Worm (Caenorhabditis elegans): Measurements from ENCODE around the gene csq-1.
A peak's percentile ranks its signal among the peaks of the same experiment; 100 is the strongest.

Gene csq-1

ce11 chrX:14652058-14652457 is 32.6 kb upstream of the csq-1 start:
- TF ChIP-seq elt-2 (tag; optimal IDR thresholded peaks at IDR 0.05) (no peak), nhr-232 (tag; optimal IDR thresholded peaks at IDR 0.05) (no peak), pros-1 (tag; optimal IDR thresholded peaks at IDR 0.05) (no peak), tbx-7 (tag; optimal IDR thresholded peaks at IDR 0.05) (no peak), unc-86 (tag; optimal IDR thresholded peaks at IDR 0.05) (no peak), ceh-34 (tag; optimal IDR thresholded peaks at IDR 0.05) (no peak), dve-1 (tag; optimal IDR thresholded peaks at IDR 0.05) (no peak), unc-42 (tag; optimal IDR thresholded peaks at IDR 0.05) (peak; percentile 57), ceh-14 (tag; optimal IDR thresholded peaks at IDR 0.05) (no peak)

DNA sequence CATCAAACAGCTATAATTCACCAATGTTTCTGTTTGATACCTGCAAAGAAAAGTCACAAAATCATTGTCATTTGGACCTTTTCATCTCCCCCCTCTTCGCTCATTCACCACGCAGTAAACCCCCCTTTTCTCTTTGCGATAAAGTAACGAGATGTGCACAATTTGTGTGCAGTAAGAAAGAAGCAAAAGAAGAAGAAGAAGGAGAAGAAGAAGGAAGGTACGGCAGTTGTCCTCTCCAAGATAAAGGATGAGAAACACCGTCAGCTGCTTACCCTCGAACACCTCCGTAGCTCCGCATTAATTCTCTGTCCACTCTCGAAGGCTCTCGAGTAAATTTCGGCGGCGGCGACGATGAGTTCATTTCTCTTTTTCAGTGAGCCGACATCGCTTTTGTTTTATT is 31.2 kb upstream of the csq-1 start:
- TF ChIP-seq unc-55 (GFP tag; optimal IDR thresholded peaks at IDR 0.05) (peak; percentile 64), ref-2 (tag; optimal IDR thresholded peaks at IDR 0.05) (peak; percentile 10), K09A11.1 (tag; optimal IDR thresholded peaks at IDR 0.05; ENCODE audit: insufficient read depth) (no peak), rnt-1 (tag; optimal IDR thresholded peaks at IDR 0.05) (peak; percentile 52), nfya-1 (tag; optimal IDR thresholded peaks at IDR 0.05) (peak; percentile 16), tbx-2 (tag; optimal IDR thresholded peaks at IDR 0.05) (peak; percentile 18), ceh-18 (tag; optimal IDR thresholded peaks at IDR 0.05) (peak; percentile 60), odd-2 (tag; optimal IDR thresholded peaks at IDR 0.05) (no peak)

DNA sequence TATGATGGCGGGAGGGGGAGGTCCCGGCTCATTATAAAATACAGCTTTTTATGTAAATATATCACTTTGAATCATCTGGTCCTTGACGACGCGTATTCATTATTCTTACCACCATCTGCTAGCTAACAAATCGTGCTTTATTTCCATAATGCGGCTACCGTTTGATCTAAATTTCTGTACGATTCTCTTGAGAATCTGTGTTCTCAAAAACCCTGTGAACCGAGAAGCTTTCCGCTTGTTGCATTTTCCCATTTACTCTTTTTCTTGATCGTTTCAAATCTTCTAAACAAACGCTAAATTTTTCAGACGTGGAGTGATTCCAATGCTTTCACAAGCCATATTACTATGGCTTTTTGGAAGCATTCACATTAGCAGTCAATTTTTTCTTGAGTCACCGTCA is 30.0 kb upstream of the csq-1 start, which contains the start of gene syg-2:
Gene syg-2 (plus strand): TSS at position 301 of the 400 bp plus-strand sequence.
- TF ChIP-seq pax-1 (tag; optimal IDR thresholded peaks at IDR 0.05) (no peak), dmd-4 (tag; optimal IDR thresholded peaks at IDR 0.05; ENCODE audit: borderline replicate concordance) (no peak), hlh-6 (tag; optimal IDR thresholded peaks at IDR 0.05) (no peak), madf-2 (tag; optimal IDR thresholded peaks at IDR 0.05) (no peak), ceh-19 (GFP tag; optimal IDR thresholded peaks at IDR 0.05) (no peak), ets-4 (tag; optimal IDR thresholded peaks at IDR 0.05) (no peak), npax-4 (tag; optimal IDR thresholded peaks at IDR 0.05) (no peak), ceh-6 (GFP tag; optimal IDR thresholded peaks at IDR 0.05) (no peak), ahr-1 (tag; optimal IDR thresholded peaks at IDR 0.05) (no peak), sox-4 (tag; optimal IDR thresholded peaks at IDR 0.05) (no peak), nhr-11 (tag; optimal IDR thresholded peaks at IDR 0.05) (no peak), ceh-31 (tag; optimal IDR thresholded peaks at IDR 0.05) (no peak), F13H6.1 (tag; optimal IDR thresholded peaks at IDR 0.05) (no peak), fkh-10 (GFP tag; optimal IDR thresholded peaks at IDR 0.05) (no peak)

- TF ChIP-seq ama-1 (optimal IDR thresholded peaks at IDR 0.05) (no peak), nhr-11 (tag; optimal IDR thresholded peaks at IDR 0.05) (no peak), nhr-232 (tag; optimal IDR thresholded peaks at IDR 0.05) (no peak), che-1 (tag; optimal IDR thresholded peaks at IDR 0.05) (no peak), hlh-8 (tag; optimal IDR thresholded peaks at IDR 0.05) (no peak), ceh-2 (tag; optimal IDR thresholded peaks at IDR 0.05) (no peak), lin-11 (tag; optimal IDR thresholded peaks at IDR 0.05) (no peak), ceh-22 (tag; optimal IDR thresholded peaks at IDR 0.05) (no peak), fkh-10 (GFP tag; optimal IDR thresholded peaks at IDR 0.05) (no peak), hlh-15 (tag; optimal IDR thresholded peaks at IDR 0.05) (no peak), ref-2 (tag; optimal IDR thresholded peaks at IDR 0.05) (no peak), npax-4 (tag; optimal IDR thresholded peaks at IDR 0.05) (no peak), pax-1 (tag; optimal IDR thresholded peaks at IDR 0.05) (no peak), ets-4 (tag; optimal IDR thresholded peaks at IDR 0.05) (no peak), unc-86 (tag; optimal IDR thresholded peaks at IDR 0.05) (no peak), K09A11.1 (tag; optimal IDR thresholded peaks at IDR 0.05; ENCODE audit: insufficient read depth) (no peak), lim-6 (tag; optimal IDR thresholded peaks at IDR 0.05) (no peak)
Observed at ce11 chrX:14657445-14657844, 27.2 kb upstream of the csq-1 start.
